Fruit fly (Drosophila melanogaster): Measurements from ENCODE around the gene TM9SF2.

The TM9SF2 gene

DNA sequence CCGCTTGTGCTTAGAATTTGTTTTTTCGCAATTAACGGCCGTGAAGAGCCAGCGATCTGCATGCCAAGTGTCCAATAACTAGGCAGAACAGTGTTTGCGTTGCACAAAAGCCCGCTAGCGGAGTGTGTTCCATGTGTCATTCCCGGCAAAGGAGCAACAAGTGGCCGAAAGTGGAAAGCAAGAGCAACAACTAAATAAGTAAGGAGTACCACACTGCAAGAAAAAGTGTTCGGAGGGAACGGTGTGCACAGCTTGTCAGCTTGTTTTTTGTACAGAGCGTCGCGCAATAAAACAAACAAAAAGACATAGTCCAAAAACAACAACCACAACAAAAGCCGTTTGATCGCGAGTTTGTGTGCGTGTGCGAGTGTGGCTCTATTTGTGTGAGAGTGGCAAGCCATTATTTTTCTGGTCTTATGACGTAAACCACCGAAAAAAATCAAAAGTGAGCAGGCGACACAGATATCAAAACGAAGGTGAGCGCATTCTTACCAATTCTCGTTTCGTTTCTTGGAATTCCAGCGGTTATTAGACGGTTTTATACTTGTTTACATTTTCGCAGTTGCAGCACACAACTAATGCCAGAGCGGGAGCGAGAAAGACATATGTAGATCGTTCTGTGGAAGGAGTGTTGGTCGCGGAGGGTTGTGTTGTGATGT, 24.2 kb upstream of the TM9SF2 start (continued):
- TF ChIP-seq CG11456 (GFP tag; IDR thresholded peaks at IDR 0.05) (no peak), chn (GFP tag; optimal IDR thresholded peaks at IDR 0.05) (no peak), CG15601 (tag; optimal IDR thresholded peaks at IDR 0.05) (peak; percentile 0), wor (GFP tag; IDR thresholded peaks at IDR 0.05) (no peak), p53 (GFP tag; optimal IDR thresholded peaks at IDR 0.05) (no peak), dm (GFP tag; optimal IDR thresholded peaks at IDR 0.05) (no peak), Adf1 (GFP tag; IDR thresholded peaks at IDR 0.05) (no peak), slbo (GFP tag; IDR thresholded peaks at IDR 0.05) (peak; percentile 25; the same call in 1 of the 2 replicates), CG5180 (GFP tag; optimal IDR thresholded peaks at IDR 0.05) (no peak), Sry-β (GFP tag; optimal IDR thresholded peaks at IDR 0.05) (no peak), Oli (tag; optimal IDR thresholded peaks at IDR 0.05) (no peak), Fer2 (tag; optimal IDR thresholded peaks at IDR 0.05) (no peak), z (GFP tag; IDR thresholded peaks at IDR 0.05) (0 out of 3 replicates have a peak, but pooled peaks have one; percentile 5), mld (GFP tag; IDR thresholded peaks at IDR 0.05; ENCODE audit: partially characterized antibody) (no peak), Hr78 (GFP tag; optimal IDR thresholded peaks at IDR 0.05) (no peak), B-H2 (GFP tag; optimal IDR thresholded peaks at IDR 0.05) (no peak), CG1603 (tag; optimal IDR thresholded peaks at IDR 0.05) (no peak), CG12155 (GFP tag; optimal IDR thresholded peaks at IDR 0.05) (no peak), croc (GFP tag; conservative IDR thresholded peaks at IDR 0.05) (no peak), CoRest (tag; optimal IDR thresholded peaks at IDR 0.05) (no peak), CG32772 (GFP tag; IDR thresholded peaks at IDR 0.05) (no peak), Sox100B (GFP tag; optimal IDR thresholded peaks at IDR 0.05) (no peak), CG17361 (GFP tag; IDR thresholded peaks at IDR 0.05) (no peak), CG15479 (GFP tag; optimal IDR thresholded peaks at IDR 0.05) (peak; percentile 31), BEAF-32 (GFP tag; optimal IDR thresholded peaks at IDR 0.05) (no peak), CG8089 (GFP tag; optimal IDR thresholded peaks at IDR 0.05) (no peak), CG31365 (tag; optimal IDR thresholded peaks at IDR 0.05) (no peak), CG2129 (GFP tag; IDR thresholded peaks at IDR 0.05; ENCODE audit: partially characterized antibody) (no peak), Asciz (GFP tag; optimal IDR thresholded peaks at IDR 0.05) (no peak), zen2 (GFP tag; IDR thresholded peaks at IDR 0.05; ENCODE audit: partially characterized antibody) (no peak), CG9215 (GFP tag; IDR thresholded peaks at IDR 0.05) (no peak), CG10209 (GFP tag; optimal IDR thresholded peaks at IDR 0.05) (no peak), Myb (GFP tag; optimal IDR thresholded peaks at IDR 0.05) (peak; percentile 49), crol (GFP tag; IDR thresholded peaks at IDR 0.05) (no peak), CG10274 (GFP tag; optimal IDR thresholded peaks at IDR 0.05) (no peak), crp (GFP tag; optimal IDR thresholded peaks at IDR 0.05) (no peak), sug (tag; optimal IDR thresholded peaks at IDR 0.05) (no peak), nau (GFP tag; optimal IDR thresholded peaks at IDR 0.05) (no peak), mirr (GFP tag; optimal IDR thresholded peaks at IDR 0.05) (peak; percentile 1), CG11504 (tag; optimal IDR thresholded peaks at IDR 0.05) (no peak), CG2199 (GFP tag; IDR thresholded peaks at IDR 0.05) (no peak), dan (GFP tag; IDR thresholded peaks at IDR 0.05) (no peak), CG6791 (GFP tag; IDR thresholded peaks at IDR 0.05; ENCODE audit: partially characterized antibody) (no peak), lilli (GFP tag; optimal IDR thresholded peaks at IDR 0.05) (no peak), CG3065 (GFP tag; optimal IDR thresholded peaks at IDR 0.05) (no peak), tin (GFP tag; optimal IDR thresholded peaks at IDR 0.05) (no peak), CG1602 (GFP tag; optimal IDR thresholded peaks at IDR 0.05) (no peak), sens (GFP tag) (peak; percentile 85), NC2β (GFP tag; optimal IDR thresholded peaks at IDR 0.05) (no peak), NC2α (GFP tag; optimal IDR thresholded peaks at IDR 0.05) (no peak)
